Worm (Caenorhabditis elegans) whole organism, midembryonic: ENCODE measurements around the gene myo-3.

Experiments
- T22C8.4 ChIP-seq: fragments of 200-800 bp; sonication (Bioruptor generic); IDR thresholded peaks from 2 replicates; pipeline ENCODE4 v1.3.6; 2022; ENCODE audit warnings: missing genetic modification characterization, missing compliant biosample characterization
- cog-1 ChIP-seq: sonication (generic microtip); optimal IDR thresholded peaks from 2 replicates; lab custom pipeline; 2016; ENCODE audit warnings: missing genetic modification characterization, missing compliant biosample characterization
- flt-1 ChIP-seq: fragments of 200-800 bp; sonication (Bioruptor generic); IDR thresholded peaks from 2 replicates; pipeline ENCODE4 v1.3.6; 2022; ENCODE audit warnings: missing genetic modification characterization, missing compliant biosample characterization
- klf-2 ChIP-seq: fragments of 200-800 bp; sonication (Bioruptor generic); conservative IDR thresholded peaks from 2 replicates; pipeline ENCODE4 v1.3.6; 2022; ENCODE audit warnings: missing genetic modification reagents, missing genetic modification characterization, missing compliant biosample characterization
- med-1 ChIP-seq: sonication (generic microtip); optimal IDR thresholded peaks from 2 replicates; lab custom pipeline; 2017; ENCODE audit warnings: missing genetic modification characterization, mild to moderate bottlenecking, missing compliant biosample characterization, antibody characterized with exemption, missing genetic modification reagents; ENCODE audit not compliant: insufficient read depth
- ref-1 ChIP-seq: fragments of 200-800 bp; sonication (Bioruptor generic); conservative IDR thresholded peaks from 2 replicates; pipeline ENCODE4 v1.3.6; 2022; ENCODE audit warnings: missing genetic modification reagents, missing genetic modification characterization, missing compliant biosample characterization
- tab-1 ChIP-seq: fragments of 200-800 bp; sonication (Bioruptor generic); IDR thresholded peaks from 2 replicates; pipeline ENCODE4 v1.3.6; 2022; ENCODE audit warnings: missing genetic modification characterization, missing compliant biosample characterization
- ztf-23 ChIP-seq: fragments of 200-800 bp; sonication (Bioruptor generic); IDR thresholded peaks from 2 replicates; pipeline ENCODE4 v1.3.6; 2022; ENCODE audit warnings: missing genetic modification reagents, missing genetic modification characterization, missing compliant biosample characterization
- ztf-29 ChIP-seq: fragments of 200-800 bp; sonication (Bioruptor generic); IDR thresholded peaks from 2 replicates; pipeline ENCODE4 v1.3.6; 2022; ENCODE audit warnings: missing genetic modification reagents, missing genetic modification characterization, missing compliant biosample characterization

DNA sequence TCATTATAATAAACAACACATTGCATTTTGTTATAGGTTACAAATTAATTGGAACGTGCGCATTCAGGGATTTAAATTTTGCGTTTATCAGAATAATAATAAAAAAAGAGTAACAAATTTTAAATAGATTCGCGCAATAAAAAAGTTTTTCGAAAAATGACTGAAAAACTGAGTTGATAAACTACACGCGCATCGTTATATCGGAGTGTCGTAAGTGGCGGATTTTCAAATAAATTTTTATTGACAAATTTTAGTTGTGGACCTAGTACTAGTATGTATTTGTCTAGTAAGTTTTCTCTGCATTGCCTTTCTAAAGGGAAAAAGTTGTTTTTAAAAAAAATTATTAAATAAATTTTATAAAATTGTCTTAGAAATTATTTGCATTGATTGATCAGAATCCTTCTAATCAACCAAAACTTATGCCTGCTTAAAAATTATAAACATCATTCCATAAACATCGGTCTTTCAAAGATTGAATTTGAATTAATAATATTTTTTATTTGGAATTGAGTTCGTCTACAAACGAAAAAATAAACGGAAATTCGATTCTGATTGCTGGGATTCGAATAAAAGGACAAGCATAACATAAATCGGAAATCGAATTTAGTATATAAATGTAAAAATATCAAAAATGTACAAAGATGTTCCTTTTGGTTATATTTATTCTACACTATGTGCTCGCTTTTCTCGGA, 49.7 kb downstream of the myo-3 start, which contains the start of gene srd-4:
- TF ChIP-seq med-1 (GFP tag; lab: Kevin White, UChicago): no peak
- TF ChIP-seq ztf-29 (GFP tag; lab: Robert Waterston, UW): no peak
- no peak for TF ChIP-seq klf-2 (GFP tag; lab: Robert Waterston, UW)
- no peak for TF ChIP-seq flt-1 (GFP tag; lab: Robert Waterston, UW)
- TF ChIP-seq cog-1 (tag; lab: Kevin White, UChicago): no peak
- TF ChIP-seq tab-1: no peak
- TF ChIP-seq ref-1: no peak
- no peak for TF ChIP-seq T22C8.4 (GFP tag; lab: Robert Waterston, UW)
- no peak for TF ChIP-seq ztf-23 (GFP tag; lab: Robert Waterston, UW)
